Fruit fly (Drosophila melanogaster): Measurements from ENCODE around the gene Ref1.

Ref1 gene

dm6 chr3R:7074297-7075114 is 5.7 kb downstream of the Ref1 start, which contains the start of the genes Ufl1 and CG1943 (continued):
- TF ChIP-seq CG33557 (GFP tag; optimal IDR thresholded peaks at IDR 0.05) (no peak), CG10267 (tag; optimal IDR thresholded peaks at IDR 0.05) (peak; percentile 71), CkIIα-i1 (GFP tag; IDR thresholded peaks at IDR 0.05) (no peak), Atf6 (GFP tag; IDR thresholded peaks at IDR 0.05) (no peak), CG10979 (tag; optimal IDR thresholded peaks at IDR 0.05) (no peak), Pdp1 (GFP tag; optimal IDR thresholded peaks at IDR 0.05) (peak in 1 of 2 experiments; percentile 55), ind (GFP tag; optimal IDR thresholded peaks at IDR 0.05) (no peak), CG17912 (GFP tag; optimal IDR thresholded peaks at IDR 0.05) (no peak), chinmo (GFP tag; IDR thresholded peaks at IDR 0.05; ENCODE audit: partially characterized antibody) (no peak), ATbp (GFP tag; optimal IDR thresholded peaks at IDR 0.05) (peak; percentile 2), CG1647 (GFP tag; optimal IDR thresholded peaks at IDR 0.05) (no peak), cg (GFP tag; optimal IDR thresholded peaks at IDR 0.05) (peak; percentile 78), CG1529 (GFP tag; optimal IDR thresholded peaks at IDR 0.05) (no peak), nau (GFP tag; optimal IDR thresholded peaks at IDR 0.05) (peak; percentile 74), CG4617 (GFP tag; optimal IDR thresholded peaks at IDR 0.05; ENCODE audit: borderline replicate concordance) (peak; percentile 46), CG7357 (GFP tag; IDR thresholded peaks at IDR 0.05) (no peak), Rx (GFP tag; IDR thresholded peaks at IDR 0.05) (no peak), Lhr (GFP tag; optimal IDR thresholded peaks at IDR 0.05) (peak; percentile 92), bcd (GFP tag; optimal IDR thresholded peaks at IDR 0.05) (no peak), CG12659 (GFP tag; optimal IDR thresholded peaks at IDR 0.05) (peak; percentile 69), ase (GFP tag; IDR thresholded peaks at IDR 0.05) (no peak), CG8924 (tag; optimal IDR thresholded peaks at IDR 0.05) (no peak), ewg (GFP tag; optimal IDR thresholded peaks at IDR 0.05) (peak; percentile 74), CG7963 (GFP tag; IDR thresholded peaks at IDR 0.05; ENCODE audit: partially characterized antibody) (no peak), nerfin-2 (GFP tag; IDR thresholded peaks at IDR 0.05; ENCODE audit: partially characterized antibody) (no peak), Hr39 (optimal IDR thresholded peaks at IDR 0.05) (no peak), pita (GFP tag; optimal IDR thresholded peaks at IDR 0.05) (peak; percentile 86), Fer1 (GFP tag; optimal IDR thresholded peaks at IDR 0.05) (no peak), ttk (GFP tag; IDR thresholded peaks at IDR 0.05) (no peak), CHES-1-like (GFP tag; optimal IDR thresholded peaks at IDR 0.05) (peak; percentile 71), Dad (GFP tag; optimal IDR thresholded peaks at IDR 0.05) (peak; percentile 1), tap (tag; optimal IDR thresholded peaks at IDR 0.05) (no peak), ash1 (GFP tag; optimal IDR thresholded peaks at IDR 0.05) (no peak), Awh (GFP tag; IDR thresholded peaks at IDR 0.05) (no peak), CG1603 (tag; optimal IDR thresholded peaks at IDR 0.05) (peak; percentile 35), inv (GFP tag; IDR thresholded peaks at IDR 0.05; ENCODE audit: partially characterized antibody) (no peak), CG30020 (tag; optimal IDR thresholded peaks at IDR 0.05) (peak; percentile 2), CG12769 (tag; optimal IDR thresholded peaks at IDR 0.05) (peak; percentile 19), CG11247 (GFP tag; IDR thresholded peaks at IDR 0.05) (no peak), Spps (tag; optimal IDR thresholded peaks at IDR 0.05) (peak; percentile 13), lmd (GFP tag; IDR thresholded peaks at IDR 0.05) (no peak), Bdp1 (GFP tag; optimal IDR thresholded peaks at IDR 0.05) (peak; percentile 16), YL-1 (GFP tag; optimal IDR thresholded peaks at IDR 0.05) (peak; percentile 69), phol (tag; optimal IDR thresholded peaks at IDR 0.05) (peak; percentile 21), croc (GFP tag; conservative IDR thresholded peaks at IDR 0.05) (no peak), CG9437 (GFP tag; optimal IDR thresholded peaks at IDR 0.05) (peak; percentile 73), CG3726 (GFP tag; IDR thresholded peaks at IDR 0.05) (no peak), wek (GFP tag; optimal IDR thresholded peaks at IDR 0.05) (peak; percentile 5), CG9876 (GFP tag; optimal IDR thresholded peaks at IDR 0.05) (no peak)

Data from whole organism, embryonic.